Fruit fly (Drosophila melanogaster) whole organism, embryonic: ENCODE data around the gene CG10341.
A peak's percentile ranks its signal among the peaks of the same experiment; 100 is the strongest.

Source experiments
- Aef1 ChIP-seq: fragments of 200-800 bp; sonication (Bioruptor generic); IDR thresholded peaks from 3 replicates; pipeline ENCODE4 v1.3.6; 2022; ENCODE audit warnings: missing biosample characterization, missing genetic modification characterization
- B-H2 ChIP-seq: fragments of 200-800 bp; sonication (Bioruptor generic); optimal IDR thresholded peaks from 2 replicates; lab custom pipeline; 2018; ENCODE audit warnings: missing biosample characterization, mild to moderate bottlenecking, missing genetic modification characterization
- Bgb ChIP-seq: fragments of 200-800 bp; sonication (Bioruptor generic); IDR thresholded peaks from 2 replicates; pipeline ENCODE4 v1.3.6; 2022; ENCODE audit warnings: missing biosample characterization, missing genetic modification characterization; ENCODE audit not compliant: partially characterized antibody
- CG10274 ChIP-seq: fragments of 200-800 bp; sonication (Bioruptor generic); optimal IDR thresholded peaks from 3 replicates; lab custom pipeline; 2017; ENCODE audit warnings: missing biosample characterization, mild to moderate bottlenecking, missing genetic modification characterization
- CG10321 ChIP-seq: fragments of 200-800 bp; sonication (Bioruptor generic); IDR thresholded peaks from 2 replicates; pipeline ENCODE4 v1.3.6; 2022; ENCODE audit warnings: missing biosample characterization, missing genetic modification characterization
- CG10543 ChIP-seq: fragments of 200-800 bp; sonication (Bioruptor generic); optimal IDR thresholded peaks from 3 replicates; lab custom pipeline; 2017; ENCODE audit warnings: missing biosample characterization, mild to moderate bottlenecking, missing genetic modification characterization, moderate library complexity
- CG10959 ChIP-seq: fragments of 200-800 bp; sonication (Bioruptor generic); IDR thresholded peaks from 2 replicates; pipeline ENCODE4 v1.3.6; 2022; ENCODE audit warnings: missing biosample characterization, missing genetic modification characterization
- CG10979 ChIP-seq: fragments of 200-800 bp; sonication (Bioruptor generic); optimal IDR thresholded peaks from 2 replicates; lab custom pipeline; 2018; ENCODE audit warnings: missing biosample characterization, mild to moderate bottlenecking, missing genetic modification characterization, moderate library complexity
- CG1602 ChIP-seq: fragments of 200-800 bp; sonication (Bioruptor generic); optimal IDR thresholded peaks from 3 replicates; lab custom pipeline; 2016; ENCODE audit warnings: missing biosample characterization, missing genetic modification characterization
- CG1603 ChIP-seq: fragments of 200-800 bp; sonication (Bioruptor generic); optimal IDR thresholded peaks from 2 replicates; lab custom pipeline; 2019; ENCODE audit warnings: missing biosample characterization, mild to moderate bottlenecking, missing genetic modification characterization, moderate library complexity
- CG17186 ChIP-seq: fragments of 200-800 bp; sonication (Bioruptor generic); optimal IDR thresholded peaks from 3 replicates; lab custom pipeline; 2017; ENCODE audit warnings: missing biosample characterization, missing genetic modification reagents, missing genetic modification characterization
- CG17328 ChIP-seq: fragments of 200-800 bp; sonication (Bioruptor generic); IDR thresholded peaks from 2 replicates; pipeline ENCODE4 v1.3.6; 2022; ENCODE audit warnings: missing biosample characterization, missing genetic modification characterization
- CG2678 ChIP-seq: fragments of 200-800 bp; sonication (Bioruptor generic); optimal IDR thresholded peaks from 3 replicates; lab custom pipeline; 2019; ENCODE audit warnings: missing biosample characterization, mild to moderate bottlenecking, missing genetic modification characterization, moderate library complexity
- CG31388 ChIP-seq: fragments of 200-800 bp; sonication (Bioruptor generic); optimal IDR thresholded peaks from 2 replicates; lab custom pipeline; 2016; ENCODE audit warnings: missing biosample characterization, missing genetic modification characterization
- CG34422 ChIP-seq: fragments of 200-800 bp; sonication (Bioruptor generic); IDR thresholded peaks from 3 replicates; pipeline ENCODE4 v1.3.6; 2022; ENCODE audit warnings: missing biosample characterization, missing genetic modification characterization
- CG4404 ChIP-seq: fragments of 200-800 bp; sonication (Bioruptor generic); IDR thresholded peaks from 2 replicates; pipeline ENCODE4 v1.3.6; 2022; ENCODE audit warnings: missing biosample characterization, missing genetic modification characterization
- CG4707 ChIP-seq: fragments of 200-800 bp; sonication (Bioruptor generic); optimal IDR thresholded peaks from 2 replicates; lab custom pipeline; 2018; ENCODE audit warnings: missing biosample characterization, mild to moderate bottlenecking, missing genetic modification characterization, moderate library complexity
- CG6175 ChIP-seq: fragments of 200-800 bp; sonication (Bioruptor generic); IDR thresholded peaks from 3 replicates; pipeline ENCODE4 v1.3.6; 2022; ENCODE audit warnings: missing biosample characterization, missing genetic modification characterization
- CG7745 ChIP-seq: fragments of 200-800 bp; sonication (Bioruptor generic); optimal IDR thresholded peaks from 2 replicates; lab custom pipeline; 2018; ENCODE audit warnings: missing biosample characterization, mild to moderate bottlenecking, missing genetic modification characterization, moderate library complexity
- CG9876 ChIP-seq: fragments of 200-800 bp; sonication (Bioruptor generic); optimal IDR thresholded peaks from 2 replicates; lab custom pipeline; 2016; ENCODE audit warnings: missing biosample characterization, missing genetic modification characterization
- Camta ChIP-seq: fragments of 200-800 bp; sonication (Bioruptor generic); optimal IDR thresholded peaks from 2 replicates; lab custom pipeline; 2016; ENCODE audit warnings: missing biosample characterization, missing genetic modification characterization
- Dad ChIP-seq: fragments of 200-800 bp; sonication (Bioruptor generic); optimal IDR thresholded peaks from 3 replicates; lab custom pipeline; 2016; ENCODE audit warnings: missing biosample characterization, missing genetic modification characterization
- Dp ChIP-seq: fragments of 200-800 bp; sonication (Bioruptor generic); optimal IDR thresholded peaks from 2 replicates; lab custom pipeline; 2018; ENCODE audit warnings: missing biosample characterization, mild to moderate bottlenecking, missing genetic modification characterization, moderate library complexity
- ERR ChIP-seq: fragments of 200-800 bp; sonication (Bioruptor generic); optimal IDR thresholded peaks from 2 replicates; lab custom pipeline; 2016; ENCODE audit warnings: missing biosample characterization, missing genetic modification characterization
- GATAe ChIP-seq: fragments of 200-800 bp; sonication (Bioruptor generic); conservative IDR thresholded peaks from 2 replicates; pipeline ENCODE4 v1.3.6; 2022; ENCODE audit warnings: missing biosample characterization, missing genetic modification characterization
- Hmr ChIP-seq: fragments of 200-800 bp; sonication (Bioruptor generic); optimal IDR thresholded peaks from 3 replicates; lab custom pipeline; 2017; ENCODE audit warnings: mild to moderate bottlenecking, missing biosample characterization, missing genetic modification reagents, missing genetic modification characterization
- Jarid2 ChIP-seq: fragments of 200-800 bp; sonication (Bioruptor generic); optimal IDR thresholded peaks from 3 replicates; lab custom pipeline; 2017; ENCODE audit warnings: mild to moderate bottlenecking, missing biosample characterization, missing genetic modification reagents, missing genetic modification characterization
- Max ChIP-seq: fragments of 200-800 bp; sonication (Bioruptor generic); optimal IDR thresholded peaks from 2 replicates; lab custom pipeline; 2016; ENCODE audit warnings: missing biosample characterization, mild to moderate bottlenecking, missing genetic modification characterization
- Oli ChIP-seq: fragments of 200-800 bp; sonication (Bioruptor generic); optimal IDR thresholded peaks from 2 replicates; lab custom pipeline; 2018; ENCODE audit warnings: missing biosample characterization, mild to moderate bottlenecking, missing genetic modification characterization, moderate library complexity
- Sin3A ChIP-seq: fragments of >200 bp; optimal IDR thresholded peaks from 2 replicates; lab custom pipeline; 2018
- Stat92E ChIP-seq, 3 experiments: fragments of >200 bp in 2 of 3; fragments of 200-800 bp in 1 of 3; sonication (Bioruptor generic) in 1 of 3; optimal IDR thresholded peaks; 2 replicates each; lab custom pipeline; 2017 to 2019; ENCODE audit warnings: missing biosample characterization in 3 of 3, missing genetic modification characterization in 3 of 3, mild to moderate bottlenecking in 1 of 3, moderate library complexity in 1 of 3
- Xbp1 ChIP-seq: fragments of 200-800 bp; sonication (Bioruptor generic); optimal IDR thresholded peaks from 3 replicates; lab custom pipeline; 2016; ENCODE audit warnings: missing biosample characterization, mild to moderate bottlenecking, missing genetic modification characterization
- abd-A ChIP-seq: fragments of 200-800 bp; sonication (Bioruptor generic); optimal IDR thresholded peaks from 3 replicates; lab custom pipeline; 2019; ENCODE audit warnings: missing biosample characterization, mild to moderate bottlenecking, missing genetic modification characterization, moderate library complexity
- da ChIP-seq: fragments of 200-800 bp; sonication (Bioruptor generic); optimal IDR thresholded peaks from 2 replicates; lab custom pipeline; 2016; ENCODE audit warnings: missing biosample characterization, missing genetic modification characterization
- fru ChIP-seq: fragments of >200 bp; optimal IDR thresholded peaks from 2 replicates; lab custom pipeline; 2017
- gce ChIP-seq: fragments of 200-800 bp; sonication (Bioruptor generic); IDR thresholded peaks from 3 replicates; pipeline ENCODE4 v1.3.6; 2022; ENCODE audit warnings: missing biosample characterization, missing genetic modification characterization
- gsb ChIP-seq: fragments of 200-800 bp; sonication (Bioruptor generic); IDR thresholded peaks from 2 replicates; pipeline ENCODE4 v1.3.6; 2022; ENCODE audit warnings: missing biosample characterization, missing genetic modification characterization
- gt ChIP-seq: fragments of 200-800 bp; sonication (Bioruptor generic); IDR thresholded peaks from 2 replicates; pipeline ENCODE4 v1.3.6; 2022; ENCODE audit warnings: missing biosample characterization, missing genetic modification characterization
- hth ChIP-seq: fragments of >200 bp; optimal IDR thresholded peaks from 2 replicates; lab custom pipeline; 2017; ENCODE audit warnings: inconsistent platforms
- lbe ChIP-seq: fragments of 200-800 bp; sonication (Bioruptor generic); optimal IDR thresholded peaks from 2 replicates; lab custom pipeline; 2016; ENCODE audit warnings: missing biosample characterization, mild to moderate bottlenecking, missing genetic modification characterization
- pum ChIP-seq: fragments of 200-800 bp; sonication (Bioruptor generic); optimal IDR thresholded peaks from 2 replicates; lab custom pipeline; 2016; ENCODE audit warnings: missing biosample characterization, missing genetic modification characterization
- pzg ChIP-seq: fragments of 200-800 bp; sonication (Bioruptor generic); optimal IDR thresholded peaks from 3 replicates; lab custom pipeline; 2018; ENCODE audit warnings: missing biosample characterization, mild to moderate bottlenecking, missing genetic modification characterization, moderate library complexity
- ranshi ChIP-seq: fragments of 200-800 bp; sonication (Bioruptor generic); IDR thresholded peaks from 2 replicates; pipeline ENCODE4 v1.3.6; 2022; ENCODE audit warnings: missing biosample characterization, missing genetic modification characterization
- run ChIP-seq: fragments of 200-800 bp; sonication (Bioruptor generic); optimal IDR thresholded peaks from 3 replicates; lab custom pipeline; 2018; ENCODE audit warnings: missing biosample characterization, mild to moderate bottlenecking, missing genetic modification characterization
- salm ChIP-seq: fragments of 200-800 bp; sonication (Bioruptor generic); optimal IDR thresholded peaks from 2 replicates; lab custom pipeline; 2018; ENCODE audit warnings: missing biosample characterization, mild to moderate bottlenecking, missing genetic modification characterization
- shn ChIP-seq: fragments of 200-800 bp; sonication (Bioruptor generic); optimal IDR thresholded peaks from 3 replicates; lab custom pipeline; 2016; ENCODE audit warnings: missing biosample characterization, missing genetic modification characterization
- sna ChIP-seq: fragments of 200-800 bp; sonication (Bioruptor generic); IDR thresholded peaks from 2 replicates; pipeline ENCODE4 v1.3.6; 2022; ENCODE audit warnings: missing biosample characterization, missing genetic modification characterization; ENCODE audit not compliant: partially characterized antibody
- sob ChIP-seq: fragments of 200-800 bp; sonication (Bioruptor generic); IDR thresholded peaks from 2 replicates; pipeline ENCODE4 v1.3.6; 2022; ENCODE audit warnings: missing biosample characterization, missing genetic modification characterization
- sqz ChIP-seq: fragments of 200-800 bp; sonication (Bioruptor generic); optimal IDR thresholded peaks from 3 replicates; lab custom pipeline; 2018; ENCODE audit warnings: missing biosample characterization, mild to moderate bottlenecking, missing genetic modification characterization
- ssp ChIP-seq: fragments of 200-800 bp; sonication (Bioruptor generic); IDR thresholded peaks from 2 replicates; pipeline ENCODE4 v1.3.6; 2022; ENCODE audit warnings: missing biosample characterization, missing genetic modification characterization
- usp ChIP-seq: fragments of >200 bp; optimal IDR thresholded peaks from 2 replicates; lab custom pipeline; 2017; ENCODE audit warnings: missing biosample characterization, missing genetic modification characterization
- z ChIP-seq: fragments of 200-800 bp; sonication (Bioruptor generic); IDR thresholded peaks from 3 replicates; pipeline ENCODE4 v1.3.6; 2022; ENCODE audit warnings: missing biosample characterization, missing genetic modification characterization

Gene CG10341

dm6 chr2L:18695404-18695804 is 3.1 kb upstream of the CG10341 start, which contains the start of the genes CG10383 and CG10338 (continued):
- TF ChIP-seq CG10959 (GFP tag; lab: Robert Waterston, UW) (no peak), da (peak; percentile 89), abd-A (no peak), CG10543 (peak; percentile 76), Dad (GFP tag; lab: Kevin White, UChicago) (peak; percentile 89), Oli (tag; lab: Kevin White, UChicago) (peak; percentile 73), CG34422 (GFP tag; lab: Robert Waterston, UW) (peak; percentile 94), CG10979 (peak; percentile 64), CG4707 (no peak), CG17328 (GFP tag; lab: Robert Waterston, UW) (peak; percentile 88), Xbp1 (GFP tag; lab: Kevin White, UChicago) (peak; percentile 93), B-H2 (GFP tag; lab: Kevin White, UChicago) (no peak), CG10321 (GFP tag; lab: Robert Waterston, UW) (peak; percentile 75), CG31388 (GFP tag; lab: Kevin White, UChicago) (peak; percentile 46), CG10274 (no peak), gce (GFP tag; lab: Robert Waterston, UW) (peak; percentile 53; the same call in 1 of the 3 replicates), salm (tag; lab: Kevin White, UChicago) (peak; percentile 56), pum (GFP tag; lab: Kevin White, UChicago) (peak; percentile 91), CG9876 (GFP tag; lab: Kevin White, UChicago) (peak; percentile 86), run (tag; lab: Kevin White, UChicago) (no peak), z (GFP tag; lab: Robert Waterston, UW) (no peak), sqz (GFP tag; lab: Kevin White, UChicago) (no peak), ssp (GFP tag; lab: Robert Waterston, UW) (peak; percentile 71), CG7745 (tag; lab: Kevin White, UChicago) (no peak), CG2678 (tag; lab: Kevin White, UChicago) (peak; percentile 79), Camta (GFP tag; lab: Kevin White, UChicago) (peak; percentile 81), Aef1 (GFP tag; lab: Robert Waterston, UW) (peak; percentile 91), Hmr (peak; percentile 90), lbe (GFP tag; lab: Kevin White, UChicago) (peak; percentile 82), hth (no peak), Stat92E (GFP tag; optimal IDR thresholded peaks at IDR 0.05; lab: Kevin White, UChicago) (peak in 1 of 3 experiments; percentile 75), CG4404 (GFP tag; lab: Robert Waterston, UW) (peak; percentile 73), pzg (GFP tag; lab: Kevin White, UChicago) (peak; percentile 90), CG1602 (GFP tag; lab: Kevin White, UChicago) (peak; percentile 84), gsb (peak; percentile 70), usp (GFP tag; lab: Kevin White, UChicago) (no peak), CG1603 (tag; lab: Kevin White, UChicago) (peak; percentile 93), Bgb (no peak), CG17186 (GFP tag; lab: Kevin White, UChicago) (peak; percentile 80), CG6175 (peak; percentile 79; the same call in 2 of the 3 replicates), Max (GFP tag; lab: Kevin White, UChicago) (peak; percentile 78), GATAe (GFP tag; lab: Robert Waterston, UW) (peak; percentile 83), sob (GFP tag; lab: Robert Waterston, UW) (peak; percentile 90), Dp (GFP tag; lab: Kevin White, UChicago) (peak; percentile 57), sna (GFP tag; lab: Robert Waterston, UW) (no peak), ranshi (GFP tag; lab: Robert Waterston, UW) (peak; percentile 90), Sin3A (lab: Kevin White, UChicago) (peak; percentile 97), fru (lab: Kevin White, UChicago) (no peak), gt (GFP tag; lab: Robert Waterston, UW) (peak; percentile 68), shn (GFP tag; lab: Kevin White, UChicago) (peak; percentile 92), ERR (GFP tag; lab: Kevin White, UChicago) (peak; percentile 91), Jarid2 (GFP tag; lab: Kevin White, UChicago) (peak; percentile 46)
